Worm (Caenorhabditis elegans) whole organism, L3 larva: ENCODE measurements around the gene clec-226.

Experiments
- ZK546.5 ChIP-seq: sonication (generic microtip); optimal IDR thresholded peaks from 2 replicates; lab custom pipeline; 2017; ENCODE audit warnings: missing biosample characterization, missing genetic modification characterization
- aly-2 ChIP-seq: fragments of 150-350 bp; optimal IDR thresholded peaks from 2 replicates; lab custom pipeline; 2014; ENCODE audit warnings: missing biosample characterization, missing genetic modification characterization
- ama-1 ChIP-seq: fragments of 150-350 bp; optimal IDR thresholded peaks from 2 replicates; lab custom pipeline; 2018
- ceh-16 ChIP-seq: sonication (generic microtip); optimal IDR thresholded peaks from 2 replicates; lab custom pipeline; 2017; ENCODE audit warnings: missing biosample characterization, missing genetic modification characterization
- ceh-28 ChIP-seq: fragments of 150-350 bp; optimal IDR thresholded peaks from 2 replicates; lab custom pipeline; 2014; ENCODE audit warnings: missing biosample characterization, missing genetic modification reagents, missing genetic modification characterization
- ceh-82 ChIP-seq: fragments of 150-350 bp; optimal IDR thresholded peaks from 2 replicates; lab custom pipeline; 2014; ENCODE audit warnings: missing biosample characterization, missing genetic modification characterization
- ceh-9 ChIP-seq: sonication (generic microtip); optimal IDR thresholded peaks from 2 replicates; lab custom pipeline; 2018; ENCODE audit warnings: missing biosample characterization, missing genetic modification characterization
- egl-5 ChIP-seq: fragments of 150-350 bp; optimal IDR thresholded peaks from 2 replicates; lab custom pipeline; 2017; ENCODE audit warnings: missing biosample characterization, missing genetic modification reagents, missing genetic modification characterization, inconsistent platforms
- elt-1 ChIP-seq: fragments of 150-350 bp; optimal IDR thresholded peaks from 2 replicates; lab custom pipeline; 2014; ENCODE audit warnings: missing biosample characterization, missing genetic modification characterization
- elt-3 ChIP-seq, 3 experiments: fragments of 150-350 bp in 1 of 3; sonication (generic microtip) in 2 of 3; optimal IDR thresholded peaks; 2 replicates in 2 of 3; 4 replicates in 1 of 3; lab custom pipeline; 2014 to 2017; ENCODE audit warnings: missing biosample characterization in 3 of 3, missing genetic modification characterization in 3 of 3
- eor-1 ChIP-seq, 2 experiments: fragments of 150-350 bp; optimal IDR thresholded peaks; 2 replicates each; lab custom pipeline; 2014 to 2018; ENCODE audit warnings: missing biosample characterization in 2 of 2, missing genetic modification characterization in 2 of 2
- fkh-10 ChIP-seq: sonication (generic microtip); optimal IDR thresholded peaks from 2 replicates; lab custom pipeline; 2017; ENCODE audit warnings: missing biosample characterization, missing genetic modification reagents, missing genetic modification characterization
- fkh-2 ChIP-seq: fragments of 150-350 bp; optimal IDR thresholded peaks from 2 replicates; lab custom pipeline; 2014; ENCODE audit warnings: missing biosample characterization, missing genetic modification reagents, missing genetic modification characterization
- hmg-11 ChIP-seq: sonication (generic microtip); optimal IDR thresholded peaks from 2 replicates; lab custom pipeline; 2016; ENCODE audit warnings: missing genetic modification characterization, missing compliant biosample characterization
- jun-1 ChIP-seq: fragments of 150-350 bp; optimal IDR thresholded peaks from 2 replicates; lab custom pipeline; 2014; ENCODE audit warnings: missing biosample characterization, missing genetic modification reagents, missing genetic modification characterization
- lin-15B ChIP-seq: fragments of 150-350 bp; optimal IDR thresholded peaks from 2 replicates; lab custom pipeline; 2014; ENCODE audit warnings: missing biosample characterization, missing genetic modification characterization
- lin-39 ChIP-seq: fragments of 150-350 bp; optimal IDR thresholded peaks from 2 replicates; lab custom pipeline; 2018; ENCODE audit warnings: missing biosample characterization, missing genetic modification reagents, missing genetic modification characterization
- mdl-1 ChIP-seq: fragments of 150-350 bp; optimal IDR thresholded peaks from 2 replicates; lab custom pipeline; 2014; ENCODE audit warnings: missing biosample characterization, missing genetic modification characterization
- nfya-1 ChIP-seq: sonication (generic microtip); optimal IDR thresholded peaks from 2 replicates; lab custom pipeline; 2017; ENCODE audit warnings: missing genetic modification characterization, mild to moderate bottlenecking, missing compliant biosample characterization, antibody characterized with exemption, moderate library complexity; ENCODE audit not compliant: insufficient read depth
- nhr-11 ChIP-seq: fragments of 150-350 bp; optimal IDR thresholded peaks from 2 replicates; lab custom pipeline; 2014; ENCODE audit warnings: missing biosample characterization, missing genetic modification characterization
- nhr-12 ChIP-seq: fragments of 150-350 bp; optimal IDR thresholded peaks from 2 replicates; lab custom pipeline; 2014; ENCODE audit warnings: missing biosample characterization, missing genetic modification characterization
- nhr-23 ChIP-seq: fragments of 150-350 bp; optimal IDR thresholded peaks from 2 replicates; lab custom pipeline; 2014; ENCODE audit warnings: missing biosample characterization, missing genetic modification reagents, missing genetic modification characterization
- nhr-25 ChIP-seq: sonication (generic microtip); optimal IDR thresholded peaks from 2 replicates; lab custom pipeline; 2017; ENCODE audit warnings: missing biosample characterization, missing genetic modification characterization
- nhr-28 ChIP-seq: fragments of 150-350 bp; optimal IDR thresholded peaks from 2 replicates; lab custom pipeline; 2014; ENCODE audit warnings: missing biosample characterization, missing genetic modification characterization
- nhr-43 ChIP-seq: sonication (generic microtip); optimal IDR thresholded peaks from 2 replicates; lab custom pipeline; 2016; ENCODE audit warnings: mild to moderate bottlenecking, missing genetic modification characterization, missing compliant biosample characterization; ENCODE audit not compliant: poor library complexity, severe bottlenecking
- nhr-76 ChIP-seq: fragments of 150-350 bp; sonication (generic microtip); optimal IDR thresholded peaks from 5 replicates; lab custom pipeline; 2014; ENCODE audit warnings: missing biosample characterization, missing genetic modification characterization
- nhr-77 ChIP-seq: fragments of 150-350 bp; optimal IDR thresholded peaks from 2 replicates; lab custom pipeline; 2014; ENCODE audit warnings: missing biosample characterization, missing genetic modification characterization
- pha-4 ChIP-seq: fragments of 150-350 bp; optimal IDR thresholded peaks from 2 replicates; lab custom pipeline; 2014; ENCODE audit warnings: missing biosample characterization, missing genetic modification reagents, missing genetic modification characterization
- pqm-1 ChIP-seq: fragments of 150-350 bp; optimal IDR thresholded peaks from 2 replicates; lab custom pipeline; 2017; ENCODE audit warnings: missing biosample characterization, missing genetic modification characterization, inconsistent platforms
- skn-1 ChIP-seq: fragments of 150-350 bp; optimal IDR thresholded peaks from 2 replicates; lab custom pipeline; 2014; ENCODE audit warnings: missing biosample characterization, missing genetic modification characterization
- snpc-4 ChIP-seq: fragments of 150-350 bp; optimal IDR thresholded peaks from 2 replicates; lab custom pipeline; 2014; ENCODE audit warnings: missing biosample characterization, missing genetic modification characterization
- tbx-2 ChIP-seq: sonication (generic microtip); optimal IDR thresholded peaks from 2 replicates; lab custom pipeline; 2016; ENCODE audit warnings: mild to moderate bottlenecking, missing genetic modification characterization, missing compliant biosample characterization
- unc-39 ChIP-seq: sonication (generic microtip); optimal IDR thresholded peaks from 4 replicates; lab custom pipeline; 2017; ENCODE audit warnings: missing biosample characterization, missing genetic modification characterization
- unc-62 ChIP-seq: fragments of 150-350 bp; sonication (generic microtip); optimal IDR thresholded peaks from 4 replicates; lab custom pipeline; 2014; ENCODE audit warnings: missing biosample characterization, missing genetic modification reagents, missing genetic modification characterization
- ztf-11 ChIP-seq: fragments of 150-350 bp; optimal IDR thresholded peaks from 2 replicates; lab custom pipeline; 2014; ENCODE audit warnings: missing biosample characterization, missing genetic modification characterization
- ztf-4 ChIP-seq: fragments of 150-350 bp; optimal IDR thresholded peaks from 2 replicates; lab custom pipeline; 2014; ENCODE audit warnings: missing biosample characterization, missing genetic modification characterization

The clec-226 gene

DNA sequence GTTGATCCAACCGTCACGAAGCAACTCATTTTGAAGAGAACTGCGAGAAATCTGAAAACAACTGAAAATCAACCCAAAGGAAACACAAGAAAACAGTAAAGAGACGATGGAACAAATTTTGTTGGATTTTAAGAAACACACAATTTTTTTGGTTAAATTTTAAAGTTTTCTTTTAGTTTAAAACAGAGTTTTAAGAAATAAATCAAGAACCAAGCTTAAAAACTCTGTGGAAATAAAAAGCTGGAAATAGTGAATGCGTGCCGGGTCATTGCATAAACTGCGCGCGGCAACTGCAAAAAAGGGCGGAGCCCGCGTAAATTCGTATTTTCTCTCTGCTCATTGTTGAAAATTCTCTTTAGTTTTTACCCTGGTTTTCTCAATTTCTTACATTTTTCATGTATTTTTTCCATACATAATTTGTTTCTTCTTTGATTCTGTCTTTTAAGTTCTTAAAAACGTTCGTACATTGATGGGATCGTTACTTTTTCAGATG is 15.2 kb downstream of the clec-226 start, which contains the start of the genes algn-13 and R10D12.13 (continued):
- peak; percentile 19 for TF ChIP-seq nhr-23 (tag; lab: Kevin White, UChicago)
- no peak for TF ChIP-seq ZK546.5
- TF ChIP-seq nhr-11 (tag; lab: Kevin White, UChicago), result no peak
- no peak for TF ChIP-seq elt-3 (tag; optimal IDR thresholded peaks at IDR 0.05; lab: Kevin White, UChicago)
- TF ChIP-seq ama-1 (lab: Kevin White, UChicago), result no peak
- TF ChIP-seq unc-62, result no peak
- peak; percentile 76 for TF ChIP-seq nhr-43 (tag; lab: Kevin White, UChicago)
- TF ChIP-seq ceh-82, result no peak
- no peak for TF ChIP-seq aly-2 (tag; lab: Kevin White, UChicago)
- no peak for TF ChIP-seq tbx-2 (tag; lab: Kevin White, UChicago)
- no peak for TF ChIP-seq nhr-12 (tag; lab: Kevin White, UChicago)
- TF ChIP-seq eor-1 (tag; optimal IDR thresholded peaks at IDR 0.05; lab: Kevin White, UChicago), result no peak
- no peak for TF ChIP-seq ceh-16 (tag; lab: Kevin White, UChicago)

ce11 chrV:13963279-13963976 is 16.7 kb downstream of the clec-226 start, which contains the start of gene sao-1:
Gene sao-1 (plus strand): TSS chrV:13963926.
- TF ChIP-seq nhr-76 (no peak), jun-1 (tag; lab: Kevin White, UChicago) (no peak), skn-1 (tag; lab: Kevin White, UChicago) (no peak), lin-39 (no peak), mdl-1 (tag; lab: Kevin White, UChicago) (no peak), ceh-28 (tag; lab: Kevin White, UChicago) (no peak), fkh-10 (GFP tag; lab: Kevin White, UChicago) (no peak), elt-1 (tag; lab: Kevin White, UChicago) (peak; percentile 67), ztf-11 (tag; lab: Kevin White, UChicago) (no peak), lin-15B (no peak), ceh-9 (no peak), pqm-1 (tag; lab: Kevin White, UChicago) (no peak), ztf-4 (no peak), unc-62 (no peak), nhr-25 (tag; lab: Kevin White, UChicago) (peak; percentile 75)

DNA sequence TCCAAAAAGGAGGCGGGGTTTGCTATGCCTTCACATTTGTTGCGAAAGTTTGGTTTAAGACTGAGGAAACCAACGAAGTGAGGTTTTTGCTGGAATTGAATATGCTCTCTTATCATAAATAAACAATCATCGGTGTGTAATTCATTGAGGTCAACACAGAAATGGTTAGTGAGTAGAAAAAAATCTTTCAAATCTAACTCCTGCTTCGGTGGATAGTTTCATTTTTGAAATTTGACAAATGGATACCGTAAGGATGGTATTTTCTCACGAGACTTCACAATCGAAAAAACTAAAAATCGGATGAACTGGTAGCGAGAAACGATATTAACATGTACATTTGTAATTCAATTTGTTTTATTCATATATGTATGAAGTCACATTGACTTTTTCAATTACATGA is 34.0 kb downstream of the clec-226 start, which contains the start of gene eol-1:
eol-1 (minus strand) TSS at position 101 of the 400 bp plus-strand sequence.
- TF ChIP-seq ZK546.5 (no peak), ceh-16 (tag; lab: Kevin White, UChicago) (no peak), skn-1 (tag; lab: Kevin White, UChicago) (no peak), ceh-9 (no peak), fkh-2 (no peak), elt-3 (tag; optimal IDR thresholded peaks at IDR 0.05; lab: Kevin White, UChicago) (no peak), hmg-11 (tag; lab: Kevin White, UChicago) (no peak), pha-4 (tag; lab: Kevin White, UChicago) (no peak), nfya-1 (tag; lab: Kevin White, UChicago) (no peak), nhr-12 (tag; lab: Kevin White, UChicago) (no peak), nhr-11 (tag; lab: Kevin White, UChicago) (no peak), ceh-28 (tag; lab: Kevin White, UChicago) (no peak), ceh-82 (no peak), nhr-77 (no peak), unc-62 (no peak), mdl-1 (tag; lab: Kevin White, UChicago) (no peak)

- TF ChIP-seq lin-39 (no peak), snpc-4 (tag; lab: Kevin White, UChicago) (no peak), ztf-4 (no peak), ama-1 (lab: Kevin White, UChicago) (no peak), nhr-28 (tag; lab: Kevin White, UChicago) (no peak), nhr-11 (tag; lab: Kevin White, UChicago) (no peak), egl-5 (no peak), pqm-1 (tag; lab: Kevin White, UChicago) (no peak), nfya-1 (tag; lab: Kevin White, UChicago) (no peak), unc-39 (tag; lab: Kevin White, UChicago) (no peak), elt-3 (tag; optimal IDR thresholded peaks at IDR 0.05; lab: Kevin White, UChicago) (no peak), tbx-2 (tag; lab: Kevin White, UChicago) (no peak)
These were observed 34.9 kb downstream of the clec-226 start for ce11 chrV:13981677-13982076.
